Fruit fly (Drosophila melanogaster) whole organism, embryonic: ENCODE results near the gene Ppm1.

Experiments
- Asciz ChIP-seq: fragments of 200-800 bp; sonication (Bioruptor generic); optimal IDR thresholded peaks from 2 replicates; lab custom pipeline; 2017; ENCODE audit warnings: missing biosample characterization, mild to moderate bottlenecking, missing genetic modification characterization, missing genetic modification reagents
- B-H1 ChIP-seq: fragments of 200-800 bp; sonication (Bioruptor generic); IDR thresholded peaks from 3 replicates; pipeline ENCODE4 v1.3.6; 2022; ENCODE audit warnings: missing biosample characterization, missing genetic modification characterization
- BEAF-32 ChIP-seq: fragments of 200-800 bp; sonication (Bioruptor generic); optimal IDR thresholded peaks from 3 replicates; lab custom pipeline; 2017; ENCODE audit warnings: missing biosample characterization, missing genetic modification characterization, mild to moderate bottlenecking, moderate library complexity, missing genetic modification reagents
- Bgb ChIP-seq: fragments of 200-800 bp; sonication (Bioruptor generic); IDR thresholded peaks from 2 replicates; pipeline ENCODE4 v1.3.6; 2022; ENCODE audit warnings: missing biosample characterization, missing genetic modification characterization; ENCODE audit not compliant: partially characterized antibody
- CG10431 ChIP-seq: fragments of 200-800 bp; sonication (Bioruptor generic); optimal IDR thresholded peaks from 3 replicates; lab custom pipeline; 2018; ENCODE audit warnings: missing biosample characterization, mild to moderate bottlenecking, missing genetic modification characterization
- CG10979 ChIP-seq: fragments of 200-800 bp; sonication (Bioruptor generic); optimal IDR thresholded peaks from 2 replicates; lab custom pipeline; 2018; ENCODE audit warnings: missing biosample characterization, mild to moderate bottlenecking, missing genetic modification characterization, moderate library complexity
- CG11560 ChIP-seq: fragments of 200-800 bp; sonication (Bioruptor generic); IDR thresholded peaks from 3 replicates; pipeline ENCODE4 v1.3.6; 2022; ENCODE audit warnings: missing biosample characterization, missing genetic modification characterization
- CG11696 ChIP-seq: fragments of 200-800 bp; sonication (Bioruptor generic); IDR thresholded peaks from 2 replicates; pipeline ENCODE4 v1.3.6; 2022; ENCODE audit warnings: missing biosample characterization, missing genetic modification characterization
- CG13123 ChIP-seq: fragments of 200-800 bp; sonication (Bioruptor generic); optimal IDR thresholded peaks from 2 replicates; lab custom pipeline; 2016; ENCODE audit warnings: missing biosample characterization, missing genetic modification characterization
- CG15011 ChIP-seq: fragments of 200-800 bp; sonication (Bioruptor generic); optimal IDR thresholded peaks from 3 replicates; lab custom pipeline; 2018; ENCODE audit warnings: missing biosample characterization, mild to moderate bottlenecking, missing genetic modification characterization
- CG15073 ChIP-seq: fragments of 200-800 bp; sonication (Bioruptor generic); optimal IDR thresholded peaks from 2 replicates; lab custom pipeline; 2016; ENCODE audit warnings: missing biosample characterization, missing genetic modification characterization
- CG1529 ChIP-seq: fragments of 200-800 bp; sonication (Bioruptor generic); optimal IDR thresholded peaks from 3 replicates; lab custom pipeline; 2018; ENCODE audit warnings: missing biosample characterization, missing genetic modification characterization
- CG1602 ChIP-seq: fragments of 200-800 bp; sonication (Bioruptor generic); optimal IDR thresholded peaks from 3 replicates; lab custom pipeline; 2016; ENCODE audit warnings: missing biosample characterization, missing genetic modification characterization
- CG17385 ChIP-seq: fragments of 200-800 bp; sonication (Bioruptor generic); optimal IDR thresholded peaks from 3 replicates; lab custom pipeline; 2018; ENCODE audit warnings: missing biosample characterization, mild to moderate bottlenecking, missing genetic modification characterization
- CG18764 ChIP-seq: fragments of 200-800 bp; sonication (Bioruptor generic); optimal IDR thresholded peaks from 3 replicates; lab custom pipeline; 2016; ENCODE audit warnings: missing biosample characterization, missing genetic modification characterization
- CG2712 ChIP-seq: fragments of 200-800 bp; optimal IDR thresholded peaks from 3 replicates; lab custom pipeline; 2019; ENCODE audit warnings: missing biosample characterization, mild to moderate bottlenecking, missing genetic modification characterization, moderate library complexity
- CG30020 ChIP-seq: fragments of 200-800 bp; optimal IDR thresholded peaks from 2 replicates; lab custom pipeline; 2019; ENCODE audit warnings: missing biosample characterization, mild to moderate bottlenecking, missing genetic modification characterization, moderate library complexity
- CG31365 ChIP-seq: fragments of 200-800 bp; sonication (Bioruptor generic); optimal IDR thresholded peaks from 2 replicates; lab custom pipeline; 2018; ENCODE audit warnings: missing biosample characterization, mild to moderate bottlenecking, missing genetic modification characterization
- CG32772 ChIP-seq: fragments of 200-800 bp; sonication (Bioruptor generic); IDR thresholded peaks from 2 replicates; pipeline ENCODE4 v1.3.6; 2022; ENCODE audit warnings: missing biosample characterization, missing genetic modification characterization
- CG3726 ChIP-seq: fragments of 200-800 bp; sonication (Bioruptor generic); IDR thresholded peaks from 3 replicates; pipeline ENCODE4, ENCODE4 v1.3.6; 2022; ENCODE audit warnings: missing biosample characterization, missing genetic modification characterization
- CG4424 ChIP-seq: fragments of 200-800 bp; sonication (Bioruptor generic); optimal IDR thresholded peaks from 3 replicates; lab custom pipeline; 2016; ENCODE audit warnings: missing biosample characterization, missing genetic modification characterization
- CG6654 ChIP-seq: fragments of 200-800 bp; sonication (Bioruptor generic); optimal IDR thresholded peaks from 2 replicates; lab custom pipeline; 2017; ENCODE audit warnings: missing biosample characterization, mild to moderate bottlenecking, missing genetic modification characterization
- CG6813 ChIP-seq: fragments of 200-800 bp; sonication (Bioruptor generic); optimal IDR thresholded peaks from 2 replicates; lab custom pipeline; 2017; ENCODE audit warnings: missing biosample characterization, missing genetic modification characterization, mild to moderate bottlenecking, moderate library complexity, missing genetic modification reagents
- CG7745 ChIP-seq: fragments of 200-800 bp; sonication (Bioruptor generic); optimal IDR thresholded peaks from 2 replicates; lab custom pipeline; 2018; ENCODE audit warnings: missing biosample characterization, mild to moderate bottlenecking, missing genetic modification characterization, moderate library complexity
- CG8290 ChIP-seq, 3 experiments: fragments of 200-800 bp; sonication (Bioruptor generic); optimal IDR thresholded peaks; 2 replicates each; lab custom pipeline; 2016 to 2019; ENCODE audit warnings: missing biosample characterization in 3 of 3, missing genetic modification characterization in 3 of 3, mild to moderate bottlenecking in 2 of 3, moderate library complexity in 1 of 3
- CG9797 ChIP-seq: fragments of 200-800 bp; sonication (Bioruptor generic); optimal IDR thresholded peaks from 3 replicates; lab custom pipeline; 2018; ENCODE audit warnings: missing biosample characterization, mild to moderate bottlenecking, missing genetic modification characterization
- H2.0 ChIP-seq: fragments of 200-800 bp; sonication (Bioruptor generic); IDR thresholded peaks from 2 replicates; pipeline ENCODE4 v1.3.6; 2022; ENCODE audit warnings: missing biosample characterization, missing genetic modification characterization
- HLHmδ ChIP-seq: fragments of 200-800 bp; sonication (Bioruptor generic); optimal IDR thresholded peaks from 2 replicates; lab custom pipeline; 2018; ENCODE audit warnings: missing biosample characterization, mild to moderate bottlenecking, missing genetic modification characterization, moderate library complexity
- Jarid2 ChIP-seq: fragments of 200-800 bp; sonication (Bioruptor generic); optimal IDR thresholded peaks from 3 replicates; lab custom pipeline; 2017; ENCODE audit warnings: mild to moderate bottlenecking, missing biosample characterization, missing genetic modification reagents, missing genetic modification characterization
- Mad ChIP-seq: fragments of 200-800 bp; sonication (Bioruptor generic); optimal IDR thresholded peaks from 2 replicates; lab custom pipeline; 2016; ENCODE audit warnings: missing biosample characterization, missing genetic modification characterization
- Mes4 ChIP-seq: fragments of 200-800 bp; sonication (Bioruptor generic); optimal IDR thresholded peaks from 2 replicates; lab custom pipeline; 2016; ENCODE audit warnings: missing biosample characterization, missing genetic modification characterization
- Nf-YB ChIP-seq: fragments of 200-800 bp; sonication (Bioruptor generic); optimal IDR thresholded peaks from 3 replicates; lab custom pipeline; 2019; ENCODE audit warnings: missing biosample characterization, mild to moderate bottlenecking, missing genetic modification characterization, moderate library complexity
- Rfx ChIP-seq: fragments of 200-800 bp; sonication (Bioruptor generic); IDR thresholded peaks from 2 replicates; pipeline ENCODE4 v1.3.6; 2022; ENCODE audit warnings: missing biosample characterization, missing genetic modification characterization
- Rx ChIP-seq: fragments of 200-800 bp; sonication (Bioruptor generic); IDR thresholded peaks from 2 replicates; pipeline ENCODE4 v1.3.6; 2022; ENCODE audit warnings: missing biosample characterization, missing genetic modification characterization
- abd-A ChIP-seq: fragments of 200-800 bp; sonication (Bioruptor generic); optimal IDR thresholded peaks from 3 replicates; lab custom pipeline; 2019; ENCODE audit warnings: missing biosample characterization, mild to moderate bottlenecking, missing genetic modification characterization, moderate library complexity
- cg ChIP-seq: fragments of 200-800 bp; sonication (Bioruptor generic); optimal IDR thresholded peaks from 3 replicates; lab custom pipeline; 2019; ENCODE audit warnings: missing biosample characterization, mild to moderate bottlenecking, missing genetic modification characterization, moderate library complexity
- dysf ChIP-seq: fragments of 200-800 bp; sonication (Bioruptor generic); IDR thresholded peaks from 3 replicates; pipeline ENCODE4 v1.3.6; 2022; ENCODE audit warnings: missing biosample characterization, missing genetic modification characterization
- eyg ChIP-seq: fragments of 200-800 bp; sonication (Bioruptor generic); optimal IDR thresholded peaks from 3 replicates; lab custom pipeline; 2016; ENCODE audit warnings: missing biosample characterization, missing genetic modification characterization
- grn ChIP-seq: fragments of 200-800 bp; sonication (Bioruptor generic); optimal IDR thresholded peaks from 3 replicates; lab custom pipeline; 2017; ENCODE audit warnings: missing biosample characterization, missing genetic modification characterization
- gro ChIP-seq: fragments of 200-800 bp; sonication (Bioruptor generic); optimal IDR thresholded peaks from 2 replicates; lab custom pipeline; 2016; ENCODE audit warnings: missing biosample characterization, missing genetic modification characterization
- h ChIP-seq: fragments of >200 bp; optimal IDR thresholded peaks from 2 replicates; lab custom pipeline; 2017
- ken ChIP-seq: fragments of 200-800 bp; sonication (Bioruptor generic); IDR thresholded peaks from 3 replicates; pipeline ENCODE4 v1.3.6; 2022; ENCODE audit warnings: missing biosample characterization, missing genetic modification characterization
- lab ChIP-seq: fragments of 200-800 bp; sonication (Bioruptor generic); optimal IDR thresholded peaks from 3 replicates; lab custom pipeline; 2017; ENCODE audit warnings: missing biosample characterization, missing genetic modification characterization, mild to moderate bottlenecking, moderate library complexity, missing genetic modification reagents
- pzg ChIP-seq: fragments of 200-800 bp; sonication (Bioruptor generic); optimal IDR thresholded peaks from 3 replicates; lab custom pipeline; 2018; ENCODE audit warnings: missing biosample characterization, mild to moderate bottlenecking, missing genetic modification characterization, moderate library complexity
- slou ChIP-seq: fragments of 200-800 bp; sonication (Bioruptor generic); optimal IDR thresholded peaks from 3 replicates; lab custom pipeline; 2016; ENCODE audit warnings: missing biosample characterization, missing genetic modification characterization
- sna ChIP-seq: fragments of 200-800 bp; sonication (Bioruptor generic); IDR thresholded peaks from 2 replicates; pipeline ENCODE4 v1.3.6; 2022; ENCODE audit warnings: missing biosample characterization, missing genetic modification characterization; ENCODE audit not compliant: partially characterized antibody
- tup ChIP-seq: fragments of 200-800 bp; sonication (Bioruptor generic); optimal IDR thresholded peaks from 2 replicates; lab custom pipeline; 2016; ENCODE audit warnings: missing biosample characterization, mild to moderate bottlenecking, missing genetic modification characterization, moderate library complexity
- tx ChIP-seq: fragments of 200-800 bp; sonication (Bioruptor generic); optimal IDR thresholded peaks from 2 replicates; lab custom pipeline; 2016; ENCODE audit warnings: missing biosample characterization, missing genetic modification characterization
- unc-4 ChIP-seq: fragments of 200-800 bp; sonication (Bioruptor generic); IDR thresholded peaks from 2 replicates; pipeline ENCODE4 v1.3.6; 2022; ENCODE audit warnings: missing biosample characterization, missing genetic modification characterization; ENCODE audit not compliant: partially characterized antibody
- zfh2 ChIP-seq: fragments of 200-800 bp; sonication (Bioruptor generic); optimal IDR thresholded peaks from 2 replicates; lab custom pipeline; 2016; ENCODE audit warnings: missing biosample characterization, missing genetic modification characterization

Gene Ppm1

DNA sequence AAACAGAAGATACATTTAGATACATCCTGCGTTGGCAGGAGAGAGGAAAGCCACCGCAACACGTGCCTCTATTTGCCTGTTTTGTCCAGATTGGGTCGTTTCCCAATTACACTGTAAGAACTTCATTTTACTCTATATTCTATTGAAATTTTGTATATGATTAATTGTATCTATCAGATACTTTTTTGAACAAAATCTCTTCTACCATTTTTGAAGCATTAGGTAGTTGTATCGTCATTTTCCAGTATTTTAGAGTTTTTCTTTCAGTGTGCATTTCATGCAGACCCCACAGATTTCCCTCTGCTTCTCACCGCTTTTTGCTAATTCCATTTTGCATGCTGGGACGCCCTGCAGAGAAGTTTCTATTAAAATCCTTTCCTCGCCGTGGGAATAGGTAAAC is 26.6 kb upstream of the Ppm1 start (continued):
- peak; percentile 46; the same call in 1 of the 3 replicates for TF ChIP-seq ken (GFP tag; lab: Robert Waterston, UW)
- TF ChIP-seq Asciz (GFP tag; lab: Kevin White, UChicago), result peak; percentile 35
- peak; percentile 31 for TF ChIP-seq CG4424
- TF ChIP-seq CG18764 (GFP tag; lab: Kevin White, UChicago), result no peak
- TF ChIP-seq zfh2, result no peak
- peak; percentile 34 for TF ChIP-seq CG6813
- no peak for TF ChIP-seq abd-A (tag; lab: Kevin White, UChicago)
- peak; percentile 77 for TF ChIP-seq lab
- peak; percentile 33 for TF ChIP-seq CG17385 (GFP tag; lab: Kevin White, UChicago)
- peak; percentile 6 for TF ChIP-seq slou
- TF ChIP-seq CG7745, result no peak
- peak; percentile 62 for TF ChIP-seq CG2712 (tag; lab: Kevin White, UChicago)
- TF ChIP-seq Bgb (GFP tag; lab: Robert Waterston, UW), result no peak
- no peak for TF ChIP-seq pzg (GFP tag; lab: Kevin White, UChicago)
- TF ChIP-seq BEAF-32 (GFP tag; lab: Kevin White, UChicago), result no peak
- no peak for TF ChIP-seq CG3726
- TF ChIP-seq CG15073 (GFP tag; lab: Kevin White, UChicago), result no peak
- no peak; the same call in 2 of the 3 replicates for TF ChIP-seq CG11560 (tag; lab: Robert Waterston, UW)
- TF ChIP-seq grn (GFP tag; lab: Kevin White, UChicago), result no peak
- no peak for TF ChIP-seq h (lab: Kevin White, UChicago)
- no peak for TF ChIP-seq Jarid2 (GFP tag; lab: Kevin White, UChicago)
- TF ChIP-seq CG8290 (GFP tag; optimal IDR thresholded peaks at IDR 0.05; lab: Kevin White, UChicago), result no peak
- no peak for TF ChIP-seq CG8290 (tag; optimal IDR thresholded peaks at IDR 0.05; lab: Kevin White, UChicago)
- TF ChIP-seq dysf (GFP tag; lab: Robert Waterston, UW), result peak; percentile 76
- TF ChIP-seq Rx (GFP tag; lab: Robert Waterston, UW), result 0 out of 2 replicates have a peak, but pooled peaks have one; percentile 23
- TF ChIP-seq CG11696 (GFP tag; lab: Robert Waterston, UW), result peak; percentile 36; the same call in 1 of the 2 replicates
- TF ChIP-seq CG30020 (tag; lab: Kevin White, UChicago), result no peak
- TF ChIP-seq CG15011, result no peak
- TF ChIP-seq CG1529, result no peak
- TF ChIP-seq Rfx (GFP tag; lab: Robert Waterston, UW), result peak; percentile 67
- TF ChIP-seq gro (GFP tag; lab: Kevin White, UChicago), result peak; percentile 3
- no peak for TF ChIP-seq CG9797 (GFP tag; lab: Kevin White, UChicago)
- peak; percentile 13 for TF ChIP-seq CG1602
- peak; percentile 51; the same call in 1 of the 2 replicates for TF ChIP-seq CG32772 (GFP tag; lab: Robert Waterston, UW)
- no peak for TF ChIP-seq CG13123 (GFP tag; lab: Kevin White, UChicago)
- TF ChIP-seq Nf-YB (GFP tag; lab: Kevin White, UChicago), result no peak
- TF ChIP-seq tx (GFP tag; lab: Kevin White, UChicago), result no peak
- TF ChIP-seq eyg (GFP tag; lab: Kevin White, UChicago), result no peak
- no peak for TF ChIP-seq CG6654 (GFP tag; lab: Kevin White, UChicago)
- no peak for TF ChIP-seq CG31365 (tag; lab: Kevin White, UChicago)
- no peak for TF ChIP-seq tup (GFP tag; lab: Kevin White, UChicago)
- peak; percentile 7 for TF ChIP-seq Mad
- TF ChIP-seq Mes4 (GFP tag; lab: Kevin White, UChicago), result no peak
- TF ChIP-seq HLHmδ (GFP tag; lab: Kevin White, UChicago), result no peak
- TF ChIP-seq CG10979, result peak; percentile 59
- TF ChIP-seq CG10431 (GFP tag; lab: Kevin White, UChicago), result no peak
- no peak for TF ChIP-seq unc-4 (GFP tag; lab: Robert Waterston, UW)
- TF ChIP-seq H2.0, result peak; percentile 30; the same call in 1 of the 2 replicates
- TF ChIP-seq sna (GFP tag; lab: Robert Waterston, UW), result no peak
- TF ChIP-seq B-H1, result peak; percentile 36; the same call in 2 of the 3 replicates
- TF ChIP-seq cg (GFP tag; lab: Kevin White, UChicago), result no peak
